Worm (Caenorhabditis elegans): ENCODE measurements around the gene C31E10.11.

DNA sequence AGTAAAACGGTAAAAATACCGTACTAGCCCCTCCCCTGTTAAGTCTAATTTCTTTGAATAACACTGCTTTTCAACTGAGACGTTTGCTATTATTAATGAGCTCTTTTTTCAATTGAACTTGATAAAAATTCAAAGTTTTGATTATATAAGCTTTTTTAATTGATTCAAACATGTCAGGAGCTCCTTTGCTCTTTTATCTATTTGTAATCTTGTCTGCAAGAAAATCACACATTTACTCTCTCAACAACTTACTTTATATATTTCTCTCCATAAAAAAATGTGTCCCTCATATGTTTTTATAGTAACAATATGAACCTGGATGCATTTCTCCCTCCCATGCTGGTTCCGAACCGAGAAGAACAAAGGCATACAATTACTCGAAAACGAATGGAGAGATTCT, 29.7 kb upstream of the C31E10.11 start, which contains the start of gene C04C11.1:
- TF ChIP-seq cog-1 (tag; optimal IDR thresholded peaks at IDR 0.05) (no peak), med-1 (GFP tag; optimal IDR thresholded peaks at IDR 0.05; ENCODE audit: insufficient read depth) (no peak), ref-1 (GFP tag; conservative IDR thresholded peaks at IDR 0.05) (no peak), ztf-29 (GFP tag; IDR thresholded peaks at IDR 0.05) (no peak)
